Worm (Caenorhabditis elegans) whole organism, midembryonic: ENCODE measurements around the gene ZC443.7.

Source experiments
- T22C8.4 ChIP-seq: fragments of 200-800 bp; sonication (Bioruptor generic); IDR thresholded peaks from 2 replicates; pipeline ENCODE4 v1.3.6; 2022; ENCODE audit warnings: missing genetic modification characterization, missing compliant biosample characterization
- cog-1 ChIP-seq: sonication (generic microtip); optimal IDR thresholded peaks from 2 replicates; lab custom pipeline; 2016; ENCODE audit warnings: missing genetic modification characterization, missing compliant biosample characterization
- flt-1 ChIP-seq: fragments of 200-800 bp; sonication (Bioruptor generic); IDR thresholded peaks from 2 replicates; pipeline ENCODE4 v1.3.6; 2022; ENCODE audit warnings: missing genetic modification characterization, missing compliant biosample characterization
- klf-2 ChIP-seq: fragments of 200-800 bp; sonication (Bioruptor generic); conservative IDR thresholded peaks from 2 replicates; pipeline ENCODE4 v1.3.6; 2022; ENCODE audit warnings: missing genetic modification reagents, missing genetic modification characterization, missing compliant biosample characterization
- med-1 ChIP-seq: sonication (generic microtip); optimal IDR thresholded peaks from 2 replicates; lab custom pipeline; 2017; ENCODE audit warnings: missing genetic modification characterization, mild to moderate bottlenecking, missing compliant biosample characterization, antibody characterized with exemption, missing genetic modification reagents; ENCODE audit not compliant: insufficient read depth
- ref-1 ChIP-seq: fragments of 200-800 bp; sonication (Bioruptor generic); conservative IDR thresholded peaks from 2 replicates; pipeline ENCODE4 v1.3.6; 2022; ENCODE audit warnings: missing genetic modification reagents, missing genetic modification characterization, missing compliant biosample characterization
- tab-1 ChIP-seq: fragments of 200-800 bp; sonication (Bioruptor generic); IDR thresholded peaks from 2 replicates; pipeline ENCODE4 v1.3.6; 2022; ENCODE audit warnings: missing genetic modification characterization, missing compliant biosample characterization
- ztf-23 ChIP-seq: fragments of 200-800 bp; sonication (Bioruptor generic); IDR thresholded peaks from 2 replicates; pipeline ENCODE4 v1.3.6; 2022; ENCODE audit warnings: missing genetic modification reagents, missing genetic modification characterization, missing compliant biosample characterization
- ztf-29 ChIP-seq: fragments of 200-800 bp; sonication (Bioruptor generic); IDR thresholded peaks from 2 replicates; pipeline ENCODE4 v1.3.6; 2022; ENCODE audit warnings: missing genetic modification reagents, missing genetic modification characterization, missing compliant biosample characterization

ZC443.7 gene

ce11 chrV:12824777-12825176 is 18.5 kb downstream of the ZC443.7 start, which contains the start of gene ugt-16:
TSS of gene ugt-16 (plus strand) at chrV:12825024.
- no peak for TF ChIP-seq tab-1 (GFP tag; lab: Robert Waterston, UW)
- no peak for TF ChIP-seq cog-1 (tag; lab: Kevin White, UChicago)
- no peak for TF ChIP-seq klf-2 (GFP tag; lab: Robert Waterston, UW)
- no peak for TF ChIP-seq T22C8.4 (GFP tag; lab: Robert Waterston, UW)
- no peak for TF ChIP-seq ztf-29
- no peak for TF ChIP-seq ref-1 (GFP tag; lab: Robert Waterston, UW)
- TF ChIP-seq med-1, result no peak
- no peak for TF ChIP-seq flt-1 (GFP tag; lab: Robert Waterston, UW)
- no peak for TF ChIP-seq ztf-23

- no peak for TF ChIP-seq T22C8.4 (GFP tag; lab: Robert Waterston, UW)
- no peak for TF ChIP-seq flt-1 (GFP tag; lab: Robert Waterston, UW)
- TF ChIP-seq cog-1 (tag; lab: Kevin White, UChicago), result no peak
- TF ChIP-seq klf-2 (GFP tag; lab: Robert Waterston, UW), result no peak
- no peak for TF ChIP-seq ref-1 (GFP tag; lab: Robert Waterston, UW)
- TF ChIP-seq ztf-23, result no peak
- TF ChIP-seq ztf-29, result no peak
- TF ChIP-seq tab-1 (GFP tag; lab: Robert Waterston, UW), result no peak
- TF ChIP-seq med-1, result no peak
Measured at ce11 chrV:12827219-12827618, 20.9 kb downstream of the ZC443.7 start, which contains the start of gene ugt-15. TSS of gene ugt-15 (plus strand) at chrV:12827519.

ce11 chrV:12835388-12835787 is 29.1 kb downstream of the ZC443.7 start, which contains the start of gene C44H9.4:
TSS of gene C44H9.4 (plus strand) at chrV:12835688.
- TF ChIP-seq T22C8.4 (GFP tag; lab: Robert Waterston, UW), result no peak
- TF ChIP-seq ztf-23, result no peak
- TF ChIP-seq flt-1 (GFP tag; lab: Robert Waterston, UW), result no peak
- no peak for TF ChIP-seq klf-2 (GFP tag; lab: Robert Waterston, UW)
- TF ChIP-seq tab-1 (GFP tag; lab: Robert Waterston, UW), result no peak

- TF ChIP-seq ztf-29 (no peak), cog-1 (tag; lab: Kevin White, UChicago) (no peak), ref-1 (GFP tag; lab: Robert Waterston, UW) (no peak), T22C8.4 (GFP tag; lab: Robert Waterston, UW) (no peak), ztf-23 (no peak), klf-2 (GFP tag; lab: Robert Waterston, UW) (no peak), med-1 (no peak), tab-1 (GFP tag; lab: Robert Waterston, UW) (no peak), flt-1 (GFP tag; lab: Robert Waterston, UW) (no peak)
Measured at ce11 chrV:12844748-12845147, 38.5 kb downstream of the ZC443.7 start.

- TF ChIP-seq T22C8.4 (GFP tag; lab: Robert Waterston, UW) (no peak), ztf-29 (no peak), ztf-23 (no peak), ref-1 (GFP tag; lab: Robert Waterston, UW) (no peak), tab-1 (GFP tag; lab: Robert Waterston, UW) (no peak), cog-1 (tag; lab: Kevin White, UChicago) (no peak), flt-1 (GFP tag; lab: Robert Waterston, UW) (no peak), klf-2 (GFP tag; lab: Robert Waterston, UW) (no peak), med-1 (no peak)
Measured at ce11 chrV:12845247-12845646, 39.0 kb downstream of the ZC443.7 start, which contains the start of gene C44H9.6. TSS of gene C44H9.6 (minus strand) at chrV:12845347.

ce11 chrV:12849736-12850135 is 43.4 kb downstream of the ZC443.7 start, which contains the start of gene C44H9.5:
TSS of gene C44H9.5 (minus strand) at chrV:12849864.
- no peak for TF ChIP-seq T22C8.4 (GFP tag; lab: Robert Waterston, UW)
- TF ChIP-seq flt-1 (GFP tag; lab: Robert Waterston, UW), result no peak
- no peak for TF ChIP-seq ztf-23
- no peak for TF ChIP-seq ztf-29
- no peak for TF ChIP-seq tab-1 (GFP tag; lab: Robert Waterston, UW)
- no peak for TF ChIP-seq med-1
- no peak for TF ChIP-seq klf-2 (GFP tag; lab: Robert Waterston, UW)
- TF ChIP-seq ref-1 (GFP tag; lab: Robert Waterston, UW), result no peak
- no peak for TF ChIP-seq cog-1 (tag; lab: Kevin White, UChicago)

ce11 chrV:12852355-12852754 is 46.1 kb downstream of the ZC443.7 start:
- TF ChIP-seq cog-1 (tag; lab: Kevin White, UChicago) (no peak), ref-1 (GFP tag; lab: Robert Waterston, UW) (no peak), flt-1 (GFP tag; lab: Robert Waterston, UW) (no peak), klf-2 (GFP tag; lab: Robert Waterston, UW) (no peak), T22C8.4 (GFP tag; lab: Robert Waterston, UW) (no peak), ztf-23 (no peak), ztf-29 (no peak), med-1 (no peak), tab-1 (GFP tag; lab: Robert Waterston, UW) (no peak)

ce11 chrV:12854766-12855165 is 48.5 kb downstream of the ZC443.7 start, which contains the start of gene C44H9.7:
TSS of gene C44H9.7 (minus strand) at chrV:12854866.
- TF ChIP-seq ref-1 (GFP tag; lab: Robert Waterston, UW) (no peak), cog-1 (tag; lab: Kevin White, UChicago) (no peak), flt-1 (GFP tag; lab: Robert Waterston, UW) (no peak), T22C8.4 (GFP tag; lab: Robert Waterston, UW) (no peak), ztf-23 (no peak), med-1 (no peak), klf-2 (GFP tag; lab: Robert Waterston, UW) (no peak), ztf-29 (no peak), tab-1 (GFP tag; lab: Robert Waterston, UW) (no peak)
